Worm (Caenorhabditis elegans) whole organism, L1 larva: ENCODE measurements around the gene him-3.

Experiments
- C04F5.9 ChIP-seq: sonication (generic microtip); optimal IDR thresholded peaks from 2 replicates; lab custom pipeline; 2016; ENCODE audit warnings: missing genetic modification characterization, missing compliant biosample characterization
- egl-27 ChIP-seq, 2 experiments: fragments of 150-350 bp in 1 of 2; sonication (generic microtip); optimal IDR thresholded peaks; 3 replicates each; lab custom pipeline; 2017 to 2018; ENCODE audit warnings: missing biosample characterization in 2 of 2, missing genetic modification characterization in 2 of 2, missing genetic modification reagents in 2 of 2
- elt-3 ChIP-seq, 6 experiments: fragments of 150-350 bp in 1 of 6; sonication (generic microtip); optimal IDR thresholded peaks; 2 replicates each; lab custom pipeline; 2017 to 2018; ENCODE audit warnings: missing biosample characterization in 6 of 6, missing genetic modification characterization in 6 of 6, inconsistent platforms in 1 of 6
- ets-5 ChIP-seq: fragments of 200-800 bp; sonication (Bioruptor generic); IDR thresholded peaks from 2 replicates; pipeline ENCODE4 v1.3.6; 2022; ENCODE audit warnings: missing genetic modification characterization, missing compliant biosample characterization
- lin-13 ChIP-seq: fragments of 150-350 bp; optimal IDR thresholded peaks from 2 replicates; lab custom pipeline; 2014; ENCODE audit warnings: missing biosample characterization, missing genetic modification reagents, missing genetic modification characterization
- lsy-2 ChIP-seq, 2 experiments: fragments of 150-350 bp; optimal IDR thresholded peaks; 2 replicates each; lab custom pipeline; 2014; ENCODE audit warnings: missing biosample characterization in 2 of 2, missing genetic modification characterization in 2 of 2
- mef-2 ChIP-seq: fragments of 150-350 bp; optimal IDR thresholded peaks from 2 replicates; lab custom pipeline; 2014; ENCODE audit warnings: missing biosample characterization, missing genetic modification characterization
- nhr-11 ChIP-seq: fragments of 150-350 bp; optimal IDR thresholded peaks from 2 replicates; lab custom pipeline; 2014; ENCODE audit warnings: missing biosample characterization, missing genetic modification characterization
- nhr-76 ChIP-seq: sonication (generic microtip); optimal IDR thresholded peaks from 2 replicates; lab custom pipeline; 2017; ENCODE audit warnings: missing biosample characterization, missing genetic modification characterization
- tbx-2 ChIP-seq: sonication (generic microtip); optimal IDR thresholded peaks from 2 replicates; lab custom pipeline; 2016; ENCODE audit warnings: missing genetic modification characterization, missing compliant biosample characterization
- tlp-1 ChIP-seq: fragments of 150-350 bp; optimal IDR thresholded peaks from 2 replicates; lab custom pipeline; 2014; ENCODE audit warnings: missing biosample characterization, missing genetic modification characterization
- unc-62 ChIP-seq: fragments of 150-350 bp; optimal IDR thresholded peaks from 2 replicates; lab custom pipeline; 2014; ENCODE audit warnings: missing biosample characterization, missing genetic modification reagents, missing genetic modification characterization
- unc-86 ChIP-seq: sonication (generic microtip); optimal IDR thresholded peaks from 2 replicates; lab custom pipeline; 2016; ENCODE audit warnings: missing genetic modification characterization, missing compliant biosample characterization

ce11 chrIV:6951259-6951658 is 26.0 kb upstream of the him-3 start:
- TF ChIP-seq tlp-1 (tag; lab: Kevin White, UChicago) (no peak), lin-13 (GFP tag; lab: Kevin White, UChicago) (no peak), unc-86 (tag; lab: Kevin White, UChicago) (no peak), lsy-2 (tag; optimal IDR thresholded peaks at IDR 0.05; lab: Kevin White, UChicago) (no peak), nhr-11 (tag; lab: Kevin White, UChicago) (no peak), elt-3 (tag; optimal IDR thresholded peaks at IDR 0.05; lab: Kevin White, UChicago) (no peak), mef-2 (no peak), egl-27 (tag; optimal IDR thresholded peaks at IDR 0.05; lab: Kevin White, UChicago) (no peak), nhr-76 (tag; lab: Kevin White, UChicago) (no peak), unc-62 (no peak), C04F5.9 (tag; lab: Kevin White, UChicago) (no peak), tbx-2 (tag; lab: Kevin White, UChicago) (no peak), ets-5 (GFP tag; lab: Robert Waterston, UW) (no peak)
